Fruit fly (Drosophila melanogaster): ENCODE measurements around the gene CG9265.

Gene CG9265

DNA sequence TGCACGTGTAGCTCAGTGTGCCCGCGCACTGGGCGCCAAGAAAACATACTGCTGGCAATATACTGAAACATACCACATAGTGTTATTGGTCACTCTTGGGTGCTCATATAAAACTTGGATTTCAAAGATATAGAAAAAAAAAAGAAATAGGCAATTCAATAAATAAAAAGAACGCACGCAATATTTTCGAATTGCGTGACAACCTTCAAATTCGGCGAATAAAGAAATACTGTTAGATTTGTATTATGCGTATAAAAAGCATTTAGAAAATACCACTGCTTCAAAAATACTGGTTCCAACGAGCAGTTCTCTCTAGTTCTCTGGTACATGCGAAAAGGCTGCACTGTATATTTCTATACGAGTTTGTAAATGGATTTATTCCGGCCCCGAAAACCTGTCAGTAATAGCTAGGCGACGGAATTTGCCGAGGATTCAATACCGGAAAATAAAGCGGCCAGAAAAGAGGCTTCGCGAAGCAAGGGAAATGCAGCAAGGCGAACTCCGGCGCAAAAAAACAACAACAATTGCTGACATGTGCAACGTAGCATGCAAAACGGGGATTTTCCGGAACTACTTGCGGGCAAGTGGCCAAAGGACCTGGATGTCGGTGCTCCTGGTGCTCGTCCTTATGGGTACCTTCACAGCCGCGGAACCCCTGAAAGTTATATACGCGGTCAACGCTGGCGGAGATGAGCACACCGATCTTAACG is 31.3 kb upstream of the CG9265 start, which contains the start of gene CG9257 (continued):
- TF ChIP-seq CG7963 (GFP tag; IDR thresholded peaks at IDR 0.05; ENCODE audit: partially characterized antibody) (no peak), stc (GFP tag; IDR thresholded peaks at IDR 0.05) (no peak), CG8290 (GFP tag; optimal IDR thresholded peaks at IDR 0.05) (no peak), CG8290 (tag; optimal IDR thresholded peaks at IDR 0.05) (no peak), Mad (GFP tag; optimal IDR thresholded peaks at IDR 0.05) (no peak), TFAM (GFP tag; optimal IDR thresholded peaks at IDR 0.05) (no peak), tgo (GFP tag; IDR thresholded peaks at IDR 0.05) (no peak), lola (GFP tag; optimal IDR thresholded peaks at IDR 0.05) (no peak), CG3407 (GFP tag; optimal IDR thresholded peaks at IDR 0.05) (no peak), CG9797 (GFP tag; optimal IDR thresholded peaks at IDR 0.05) (peak; percentile 86), oc (tag; optimal IDR thresholded peaks at IDR 0.05) (no peak), hb (GFP tag; IDR thresholded peaks at IDR 0.05; ENCODE audit: partially characterized antibody) (no peak), slbo (GFP tag; IDR thresholded peaks at IDR 0.05) (peak; percentile 16; the same call in 1 of the 2 replicates), CG4820 (GFP tag; optimal IDR thresholded peaks at IDR 0.05) (no peak), CG6254 (GFP tag; optimal IDR thresholded peaks at IDR 0.05) (no peak), CG6175 (GFP tag; IDR thresholded peaks at IDR 0.05) (no peak), Gsc (GFP tag; IDR thresholded peaks at IDR 0.05) (no peak), Xrp1 (GFP tag; IDR thresholded peaks at IDR 0.05) (no peak), CoRest (tag; optimal IDR thresholded peaks at IDR 0.05) (peak; percentile 20), Spps (tag; optimal IDR thresholded peaks at IDR 0.05) (no peak), CG14965 (GFP tag; optimal IDR thresholded peaks at IDR 0.05; ENCODE audit: borderline replicate concordance) (no peak), Dip2 (GFP tag; IDR thresholded peaks at IDR 0.05) (no peak), CG11723 (GFP tag; optimal IDR thresholded peaks at IDR 0.05) (no peak), Lpt (GFP tag; optimal IDR thresholded peaks at IDR 0.05) (no peak), CG8089 (GFP tag; optimal IDR thresholded peaks at IDR 0.05) (no peak), lilli (GFP tag; optimal IDR thresholded peaks at IDR 0.05) (peak; percentile 46), br (optimal IDR thresholded peaks at IDR 0.05) (no peak), CG12942 (GFP tag; optimal IDR thresholded peaks at IDR 0.05) (no peak), Doc3 (GFP tag; IDR thresholded peaks at IDR 0.05; ENCODE audit: partially characterized antibody) (no peak), Abd-B (GFP tag; optimal IDR thresholded peaks at IDR 0.05) (no peak), Doc2 (GFP tag; IDR thresholded peaks at IDR 0.05) (no peak), CG12071 (GFP tag; optimal IDR thresholded peaks at IDR 0.05) (no peak), wor (GFP tag; IDR thresholded peaks at IDR 0.05) (no peak), Bteb2 (GFP tag; optimal IDR thresholded peaks at IDR 0.05) (no peak), Max (GFP tag; optimal IDR thresholded peaks at IDR 0.05) (peak; percentile 94), CG1602 (GFP tag; optimal IDR thresholded peaks at IDR 0.05) (no peak), gsb (GFP tag; IDR thresholded peaks at IDR 0.05) (no peak), CG17802 (tag; optimal IDR thresholded peaks at IDR 0.05) (no peak), pan (optimal IDR thresholded peaks at IDR 0.05) (no peak), pan (GFP tag; optimal IDR thresholded peaks at IDR 0.05 in 1 of 2, IDR thresholded peaks at IDR 0.05 in 1 of 2) (no peak), CG10462 (GFP tag; optimal IDR thresholded peaks at IDR 0.05) (no peak), Lim3 (GFP tag; IDR thresholded peaks at IDR 0.05) (no peak), jigr1 (GFP tag; IDR thresholded peaks at IDR 0.05) (no peak), grn (GFP tag; optimal IDR thresholded peaks at IDR 0.05) (no peak), CG10267 (tag; optimal IDR thresholded peaks at IDR 0.05) (peak; percentile 46), esg (GFP tag; conservative IDR thresholded peaks at IDR 0.05) (no peak), fru (optimal IDR thresholded peaks at IDR 0.05) (no peak), kay (GFP tag; optimal IDR thresholded peaks at IDR 0.05) (no peak), NC2α (GFP tag; optimal IDR thresholded peaks at IDR 0.05) (no peak), Sry-β (GFP tag; optimal IDR thresholded peaks at IDR 0.05) (peak; percentile 4), bigmax (GFP tag; optimal IDR thresholded peaks at IDR 0.05) (no peak), CG1529 (GFP tag; optimal IDR thresholded peaks at IDR 0.05) (no peak)

Data from whole organism, embryonic.